Worm (Caenorhabditis elegans) whole organism, young adult: ENCODE data around the gene ZK688.7.
A peak's percentile ranks its signal among the peaks of the same experiment; 100 is the strongest.

ENCODE experiments used
- D2030.7 ChIP-seq: fragments of 200-800 bp; sonication (Bioruptor generic); IDR thresholded peaks from 2 replicates; pipeline ENCODE4 v1.3.6; 2022; ENCODE audit warnings: missing genetic modification reagents, missing genetic modification characterization, missing compliant biosample characterization
- F23B12.7 ChIP-seq: sonication (generic microtip); optimal IDR thresholded peaks from 2 replicates; lab custom pipeline; 2017; ENCODE audit warnings: missing genetic modification characterization, mild to moderate bottlenecking, missing compliant biosample characterization, antibody characterized with exemption, moderate library complexity; ENCODE audit not compliant: insufficient read depth
- F52B5.7 ChIP-seq: sonication (generic microtip); optimal IDR thresholded peaks from 2 replicates; lab custom pipeline; 2016; ENCODE audit warnings: mild to moderate bottlenecking, missing genetic modification characterization, missing compliant biosample characterization
- K11D2.4 ChIP-seq: fragments of 200-800 bp; sonication (Bioruptor generic); IDR thresholded peaks from 2 replicates; pipeline ENCODE4 v1.3.6; 2022; ENCODE audit warnings: missing genetic modification reagents, missing genetic modification characterization, missing compliant biosample characterization
- Y53G8AR.9 ChIP-seq: fragments of 200-800 bp; sonication (Bioruptor generic); conservative IDR thresholded peaks from 2 replicates; pipeline ENCODE4 v1.3.6; 2022; ENCODE audit warnings: missing genetic modification reagents, missing genetic modification characterization, missing compliant biosample characterization
- Y56A3A.18 ChIP-seq: fragments of 200-800 bp; sonication (Bioruptor generic); IDR thresholded peaks from 2 replicates; pipeline ENCODE4 v1.3.6; 2022; ENCODE audit warnings: missing genetic modification reagents, missing genetic modification characterization, missing compliant biosample characterization
- Y67H2A.10 ChIP-seq: fragments of 200-800 bp; sonication (Bioruptor generic); conservative IDR thresholded peaks from 2 replicates; pipeline ENCODE4 v1.3.6; 2022; ENCODE audit warnings: missing genetic modification reagents, missing genetic modification characterization, missing compliant biosample characterization
- akir-1 ChIP-seq: fragments of 200-800 bp; sonication (Bioruptor generic); optimal IDR thresholded peaks from 2 replicates; lab custom pipeline; 2018; ENCODE audit warnings: mild to moderate bottlenecking, missing genetic modification characterization, moderate library complexity, missing compliant biosample characterization
- ama-1 ChIP-seq, 3 experiments: fragments of 150-350 bp in 1 of 3; sonication (generic microtip) in 2 of 3; optimal IDR thresholded peaks; 2 replicates each; lab custom pipeline; 2014 to 2018; ENCODE audit warnings: missing biosample characterization in 2 of 3, missing genetic modification characterization in 2 of 3, missing genetic modification reagents in 2 of 3
- aptf-3 ChIP-seq: fragments of 200-800 bp; sonication (Bioruptor generic); IDR thresholded peaks from 2 replicates; pipeline ENCODE4 v1.3.6; 2022; ENCODE audit warnings: missing genetic modification characterization, missing compliant biosample characterization
- athp-1 ChIP-seq: sonication (generic microtip); optimal IDR thresholded peaks from 2 replicates; lab custom pipeline; 2017; ENCODE audit warnings: mild to moderate bottlenecking, missing genetic modification characterization, missing compliant biosample characterization
- attf-3 ChIP-seq: fragments of 200-800 bp; sonication (Bioruptor generic); conservative IDR thresholded peaks from 2 replicates; pipeline ENCODE4 v1.3.6; 2022; ENCODE audit warnings: missing genetic modification reagents, missing genetic modification characterization, missing compliant biosample characterization
- attf-5 ChIP-seq: fragments of 200-800 bp; sonication (Bioruptor generic); optimal IDR thresholded peaks from 2 replicates; lab custom pipeline; 2018; ENCODE audit warnings: mild to moderate bottlenecking, missing genetic modification characterization, missing compliant biosample characterization
- attf-6 ChIP-seq: fragments of 200-800 bp; sonication (Bioruptor generic); IDR thresholded peaks from 2 replicates; pipeline ENCODE4 v1.3.6; 2022; ENCODE audit warnings: missing genetic modification reagents, missing genetic modification characterization, missing compliant biosample characterization
- bed-2 ChIP-seq: fragments of 200-800 bp; sonication (Bioruptor generic); IDR thresholded peaks from 2 replicates; pipeline ENCODE4 v1.3.6; 2022; ENCODE audit warnings: missing genetic modification reagents, missing genetic modification characterization, missing compliant biosample characterization
- ceh-79 ChIP-seq: sonication (generic microtip); optimal IDR thresholded peaks from 2 replicates; lab custom pipeline; 2017; ENCODE audit warnings: mild to moderate bottlenecking, missing genetic modification characterization, missing compliant biosample characterization
- ceh-91 ChIP-seq: fragments of 200-800 bp; sonication (Bioruptor generic); IDR thresholded peaks from 2 replicates; pipeline ENCODE4 v1.3.6; 2022; ENCODE audit warnings: missing genetic modification reagents, missing genetic modification characterization, missing compliant biosample characterization
- chd-7 ChIP-seq: sonication (generic microtip); optimal IDR thresholded peaks from 2 replicates; lab custom pipeline; 2016; ENCODE audit warnings: mild to moderate bottlenecking, missing genetic modification characterization, moderate library complexity, missing compliant biosample characterization
- dox-1 ChIP-seq: fragments of 200-800 bp; sonication (Bioruptor generic); IDR thresholded peaks from 2 replicates; pipeline ENCODE4 v1.3.6; 2022; ENCODE audit warnings: missing genetic modification reagents, missing genetic modification characterization, missing compliant biosample characterization
- dpl-1 ChIP-seq: fragments of 150-350 bp; optimal IDR thresholded peaks from 2 replicates; lab custom pipeline; 2014; ENCODE audit warnings: missing biosample characterization, missing genetic modification reagents, missing genetic modification characterization
- efl-1 ChIP-seq: fragments of 150-350 bp; optimal IDR thresholded peaks from 2 replicates; lab custom pipeline; 2014; ENCODE audit warnings: missing biosample characterization, missing genetic modification reagents, missing genetic modification characterization
- egl-18 ChIP-seq: fragments of 200-800 bp; sonication (Bioruptor generic); IDR thresholded peaks from 2 replicates; pipeline ENCODE4 v1.3.6; 2022; ENCODE audit warnings: missing genetic modification reagents, missing genetic modification characterization, missing compliant biosample characterization
- egrh-3 ChIP-seq: fragments of 200-800 bp; sonication (Bioruptor generic); IDR thresholded peaks from 2 replicates; pipeline ENCODE4 v1.3.6; 2022; ENCODE audit warnings: missing genetic modification reagents, missing genetic modification characterization, missing compliant biosample characterization
- hlh-12 ChIP-seq: sonication (generic microtip); optimal IDR thresholded peaks from 2 replicates; lab custom pipeline; 2016; ENCODE audit warnings: missing genetic modification characterization, missing compliant biosample characterization
- hmg-1.2 ChIP-seq: fragments of 200-800 bp; sonication (Bioruptor generic); IDR thresholded peaks from 2 replicates; pipeline ENCODE4 v1.3.6; 2022; ENCODE audit warnings: missing genetic modification reagents, missing genetic modification characterization, missing compliant biosample characterization
- hmg-20 ChIP-seq: fragments of 200-800 bp; sonication (Bioruptor generic); IDR thresholded peaks from 2 replicates; pipeline ENCODE4 v1.3.6; 2022; ENCODE audit warnings: missing genetic modification reagents, missing genetic modification characterization, missing compliant biosample characterization
- let-526 ChIP-seq: fragments of 200-800 bp; sonication (Bioruptor generic); IDR thresholded peaks from 2 replicates; pipeline ENCODE4 v1.3.6; 2022; ENCODE audit warnings: missing genetic modification reagents, missing genetic modification characterization, missing compliant biosample characterization
- let-607 ChIP-seq, 2 experiments: fragments of 200-800 bp in 1 of 2; sonication (Bioruptor generic) in 1 of 2; sonication (generic microtip) in 1 of 2; optimal IDR thresholded peaks; 2 replicates each; lab custom pipeline; 2016 to 2018; ENCODE audit warnings: mild to moderate bottlenecking in 2 of 2, missing compliant biosample characterization in 2 of 2, missing genetic modification characterization in 2 of 2, moderate library complexity in 2 of 2, missing genotype in 1 of 2
- madf-6 ChIP-seq: fragments of 200-800 bp; sonication (Bioruptor generic); IDR thresholded peaks from 2 replicates; pipeline ENCODE4 v1.3.6; 2022; ENCODE audit warnings: missing genetic modification reagents, missing genetic modification characterization, missing compliant biosample characterization
- mel-28 ChIP-seq: sonication (generic microtip); optimal IDR thresholded peaks from 2 replicates; lab custom pipeline; 2016; ENCODE audit warnings: borderline replicate concordance, mild to moderate bottlenecking, missing genetic modification characterization, missing compliant biosample characterization
- mxl-1 ChIP-seq: sonication (generic microtip); optimal IDR thresholded peaks from 2 replicates; lab custom pipeline; 2016; ENCODE audit warnings: missing genetic modification characterization, missing compliant biosample characterization
- nfya-1 ChIP-seq: sonication (generic microtip); optimal IDR thresholded peaks from 2 replicates; lab custom pipeline; 2017; ENCODE audit warnings: antibody characterized with exemption, missing compliant biosample characterization, missing genetic modification characterization, borderline replicate concordance; ENCODE audit not compliant: insufficient read depth
- nhr-120 ChIP-seq: fragments of 200-800 bp; sonication (Bioruptor generic); IDR thresholded peaks from 2 replicates; pipeline ENCODE4 v1.3.6; 2022; ENCODE audit warnings: missing genetic modification characterization, missing compliant biosample characterization
- nhr-80 ChIP-seq: sonication (generic microtip); optimal IDR thresholded peaks from 2 replicates; lab custom pipeline; 2016; ENCODE audit warnings: missing genetic modification characterization, missing compliant biosample characterization
- nhr-90 ChIP-seq: sonication (generic microtip); optimal IDR thresholded peaks from 2 replicates; lab custom pipeline; 2016; ENCODE audit warnings: missing genotype, mild to moderate bottlenecking, missing genetic modification characterization, missing compliant biosample characterization
- rcor-1 ChIP-seq: fragments of 200-800 bp; sonication (Bioruptor generic); IDR thresholded peaks from 2 replicates; pipeline ENCODE4 v1.3.6; 2022; ENCODE audit warnings: missing genetic modification reagents, missing genetic modification characterization, missing compliant biosample characterization
- rec-8 ChIP-seq, 2 experiments: sonication (generic microtip); optimal IDR thresholded peaks; 2 replicates each; lab custom pipeline; 2016; ENCODE audit warnings: mild to moderate bottlenecking in 2 of 2, missing genetic modification characterization in 2 of 2, missing genetic modification reagents in 2 of 2, missing genotype in 2 of 2, missing biosample characterization in 1 of 2, missing compliant biosample characterization in 1 of 2, moderate library complexity in 1 of 2
- repo-1 ChIP-seq: sonication (generic microtip); optimal IDR thresholded peaks from 2 replicates; lab custom pipeline; 2017; ENCODE audit warnings: mild to moderate bottlenecking, missing genetic modification characterization, missing compliant biosample characterization
- rpc-1 ChIP-seq, 2 experiments: fragments of 150-350 bp in 1 of 2; sonication (generic microtip) in 1 of 2; optimal IDR thresholded peaks; 2 replicates each; lab custom pipeline; 2014 to 2018; ENCODE audit warnings: missing biosample characterization in 1 of 2, missing genetic modification characterization in 1 of 2, missing genetic modification reagents in 1 of 2, missing genotype in 1 of 2
- sdz-38 ChIP-seq: sonication (generic microtip); optimal IDR thresholded peaks from 2 replicates; lab custom pipeline; 2016; ENCODE audit warnings: missing genotype, missing genetic modification characterization, missing compliant biosample characterization
- sea-2 ChIP-seq: fragments of 200-800 bp; sonication (Bioruptor generic); IDR thresholded peaks from 2 replicates; pipeline ENCODE4 v1.3.6; 2022; ENCODE audit warnings: missing genetic modification characterization, missing compliant biosample characterization
- unc-62 ChIP-seq: fragments of 150-350 bp; optimal IDR thresholded peaks from 2 replicates; lab custom pipeline; 2014; ENCODE audit warnings: missing biosample characterization, missing genetic modification reagents, missing genetic modification characterization
- xnd-1 ChIP-seq: sonication (generic microtip); optimal IDR thresholded peaks from 2 replicates; lab custom pipeline; 2016; ENCODE audit warnings: missing genotype, missing genetic modification reagents, missing genetic modification characterization, missing compliant biosample characterization
- zfh-2 ChIP-seq: fragments of 200-800 bp; sonication (Bioruptor generic); conservative IDR thresholded peaks from 2 replicates; pipeline ENCODE4 v1.3.6; 2022; ENCODE audit warnings: missing genetic modification reagents, missing genetic modification characterization, missing compliant biosample characterization
- zim-3 ChIP-seq: sonication (generic microtip); optimal IDR thresholded peaks from 2 replicates; lab custom pipeline; 2017; ENCODE audit warnings: mild to moderate bottlenecking, missing genetic modification characterization, moderate library complexity, missing compliant biosample characterization
- ztf-25 ChIP-seq: fragments of 200-800 bp; sonication (Bioruptor generic); IDR thresholded peaks from 2 replicates; pipeline ENCODE4 v1.3.6; 2022; ENCODE audit warnings: missing genetic modification reagents, missing genetic modification characterization, missing compliant biosample characterization
- ztf-26 ChIP-seq: sonication (generic microtip); optimal IDR thresholded peaks from 2 replicates; lab custom pipeline; 2017; ENCODE audit warnings: missing genetic modification characterization, missing compliant biosample characterization

Gene ZK688.7

ce11 chrIII:7891573-7892306, 19.7 kb downstream of the ZK688.7 start, which contains the start of the genes ZK688.5 and fahd-1 (continued):
- peak; percentile 24; the same call in 1 of the 2 replicates for TF ChIP-seq egrh-3
- TF ChIP-seq let-607 (tag; optimal IDR thresholded peaks at IDR 0.05; lab: Kevin White, UChicago) = peak; percentile 27 to 51
- no peak for TF ChIP-seq efl-1
- no peak for TF ChIP-seq ztf-25
- no peak for TF ChIP-seq nhr-90 (tag; lab: Kevin White, UChicago)
- no peak for TF ChIP-seq ceh-91 (GFP tag; lab: Robert Waterston, UW)
- TF ChIP-seq rcor-1 (GFP tag; lab: Robert Waterston, UW) = no peak; the same call in 1 of the 2 replicates
- no peak for TF ChIP-seq Y67H2A.10 (GFP tag; lab: Robert Waterston, UW)
- TF ChIP-seq akir-1 (GFP tag; lab: Kevin White, UChicago) = no peak
- peak; percentile 87; the same call in 1 of the 2 replicates for TF ChIP-seq hmg-1.2 (GFP tag; lab: Robert Waterston, UW)
- TF ChIP-seq nhr-120 (GFP tag; lab: Robert Waterston, UW) = no peak
- TF ChIP-seq rec-8 (tag; optimal IDR thresholded peaks at IDR 0.05; lab: Kevin White, UChicago) = no peak
- TF ChIP-seq Y53G8AR.9 (GFP tag; lab: Robert Waterston, UW) = peak; percentile 56; the same call in 1 of the 2 replicates
- TF ChIP-seq bed-2 (GFP tag; lab: Robert Waterston, UW) = no peak
- TF ChIP-seq nfya-1 = no peak
- TF ChIP-seq ama-1 (optimal IDR thresholded peaks at IDR 0.05; lab: Kevin White, UChicago) = no peak
- TF ChIP-seq ama-1 (GFP tag; optimal IDR thresholded peaks at IDR 0.05; lab: Kevin White, UChicago) = no peak
- no peak for TF ChIP-seq F23B12.7 (tag; lab: Kevin White, UChicago)
- no peak for TF ChIP-seq aptf-3 (GFP tag; lab: Robert Waterston, UW)
- no peak for TF ChIP-seq mel-28 (tag; lab: Kevin White, UChicago)
- no peak for TF ChIP-seq sdz-38 (tag; lab: Kevin White, UChicago)
- TF ChIP-seq dpl-1 (GFP tag; lab: Kevin White, UChicago) = no peak
- no peak for TF ChIP-seq hmg-20
- TF ChIP-seq rpc-1 (optimal IDR thresholded peaks at IDR 0.05; lab: Kevin White, UChicago) = no peak
- no peak for TF ChIP-seq rpc-1 (tag; optimal IDR thresholded peaks at IDR 0.05; lab: Kevin White, UChicago)
- peak; percentile 91 for TF ChIP-seq nhr-80 (tag; lab: Kevin White, UChicago)
- peak; percentile 27; the same call in 1 of the 2 replicates for TF ChIP-seq madf-6
- TF ChIP-seq attf-3 (GFP tag; lab: Robert Waterston, UW) = 0 out of 2 replicates have a peak, but pooled peaks have one; percentile 22
- no peak; the same call in 1 of the 2 replicates for TF ChIP-seq dox-1
- TF ChIP-seq attf-5 (GFP tag; lab: Kevin White, UChicago) = peak; percentile 86
- TF ChIP-seq xnd-1 (tag; lab: Kevin White, UChicago) = no peak
- TF ChIP-seq F52B5.7 (tag; lab: Kevin White, UChicago) = no peak
- TF ChIP-seq zim-3 (tag; lab: Kevin White, UChicago) = no peak
- peak; percentile 29 for TF ChIP-seq chd-7
- TF ChIP-seq Y56A3A.18 = no peak
- no peak for TF ChIP-seq egl-18 (GFP tag; lab: Robert Waterston, UW)
- TF ChIP-seq let-526 (GFP tag; lab: Robert Waterston, UW) = peak; percentile 50; the same call in 1 of the 2 replicates
- TF ChIP-seq attf-6 (GFP tag; lab: Robert Waterston, UW) = no peak
- no peak for TF ChIP-seq repo-1 (tag; lab: Kevin White, UChicago)
- no peak for TF ChIP-seq zfh-2 (GFP tag; lab: Robert Waterston, UW)
- no peak for TF ChIP-seq athp-1 (tag; lab: Kevin White, UChicago)
- no peak for TF ChIP-seq hlh-12 (tag; lab: Kevin White, UChicago)
- TF ChIP-seq ztf-26 (tag; lab: Kevin White, UChicago) = peak; percentile 39
- TF ChIP-seq K11D2.4 (GFP tag; lab: Robert Waterston, UW) = 0 out of 2 replicates have a peak, but pooled peaks have one; percentile 10
- peak; percentile 23 for TF ChIP-seq unc-62 (GFP tag; lab: Kevin White, UChicago)
- TF ChIP-seq ceh-79 (tag; lab: Kevin White, UChicago) = no peak
- no peak for TF ChIP-seq sea-2 (GFP tag; lab: Robert Waterston, UW)
- TF ChIP-seq mxl-1 (tag; lab: Kevin White, UChicago) = no peak
- no peak for TF ChIP-seq D2030.7 (GFP tag; lab: Robert Waterston, UW)
